Fruit fly (Drosophila melanogaster) whole organism, embryonic: ENCODE results near the gene sesB.

ENCODE experiments used
- Abd-B ChIP-seq: fragments of 200-800 bp; sonication (Bioruptor generic); optimal IDR thresholded peaks from 2 replicates; lab custom pipeline; 2018; ENCODE audit warnings: missing biosample characterization, mild to moderate bottlenecking, missing genetic modification characterization, moderate library complexity
- Ada2b ChIP-seq: fragments of 200-800 bp; sonication (Bioruptor generic); IDR thresholded peaks from 2 replicates; pipeline ENCODE4 v1.3.6; 2022; ENCODE audit warnings: missing biosample characterization, missing genetic modification characterization
- Blimp-1 ChIP-seq: fragments of 200-800 bp; sonication (Bioruptor generic); optimal IDR thresholded peaks from 3 replicates; lab custom pipeline; 2018; ENCODE audit warnings: missing biosample characterization, missing genetic modification characterization, mild to moderate bottlenecking, moderate library complexity, missing genetic modification reagents
- CG10543 ChIP-seq: fragments of 200-800 bp; sonication (Bioruptor generic); optimal IDR thresholded peaks from 3 replicates; lab custom pipeline; 2017; ENCODE audit warnings: missing biosample characterization, mild to moderate bottlenecking, missing genetic modification characterization, moderate library complexity
- CG11456 ChIP-seq: fragments of 200-800 bp; sonication (Bioruptor generic); IDR thresholded peaks from 3 replicates; pipeline ENCODE4 v1.3.6; 2022; ENCODE audit warnings: missing biosample characterization, missing genetic modification characterization
- CG12104 ChIP-seq: fragments of 200-800 bp; sonication (Bioruptor generic); optimal IDR thresholded peaks from 3 replicates; lab custom pipeline; 2016; ENCODE audit warnings: missing biosample characterization, missing genetic modification characterization
- CG12299 ChIP-seq: fragments of 200-800 bp; sonication (Bioruptor generic); optimal IDR thresholded peaks from 2 replicates; lab custom pipeline; 2018; ENCODE audit warnings: missing biosample characterization, mild to moderate bottlenecking, missing genetic modification characterization
- CG12391 ChIP-seq: fragments of 200-800 bp; sonication (Bioruptor generic); optimal IDR thresholded peaks from 3 replicates; lab custom pipeline; 2018; ENCODE audit warnings: missing biosample characterization, mild to moderate bottlenecking, missing genetic modification characterization, moderate library complexity
- CG15269 ChIP-seq: fragments of 200-800 bp; sonication (Bioruptor generic); optimal IDR thresholded peaks from 2 replicates; lab custom pipeline; 2018; ENCODE audit warnings: missing biosample characterization, mild to moderate bottlenecking, missing genetic modification characterization, moderate library complexity
- CG17802 ChIP-seq: fragments of 200-800 bp; sonication (Bioruptor generic); optimal IDR thresholded peaks from 2 replicates; lab custom pipeline; 2018; ENCODE audit warnings: missing biosample characterization, mild to moderate bottlenecking, missing genetic modification characterization, moderate library complexity
- CG1832 ChIP-seq: fragments of 200-800 bp; sonication (Bioruptor generic); optimal IDR thresholded peaks from 2 replicates; lab custom pipeline; 2017; ENCODE audit warnings: missing biosample characterization, mild to moderate bottlenecking, missing genetic modification characterization, inconsistent platforms
- CG18764 ChIP-seq: fragments of 200-800 bp; sonication (Bioruptor generic); optimal IDR thresholded peaks from 3 replicates; lab custom pipeline; 2016; ENCODE audit warnings: missing biosample characterization, missing genetic modification characterization
- CG4424 ChIP-seq: fragments of 200-800 bp; sonication (Bioruptor generic); optimal IDR thresholded peaks from 3 replicates; lab custom pipeline; 2016; ENCODE audit warnings: missing biosample characterization, missing genetic modification characterization
- CG5245 ChIP-seq: fragments of 200-800 bp; sonication (Bioruptor generic); optimal IDR thresholded peaks from 3 replicates; lab custom pipeline; 2016; ENCODE audit warnings: missing biosample characterization, missing genetic modification characterization
- CG9215 ChIP-seq: fragments of 200-800 bp; sonication (Bioruptor generic); IDR thresholded peaks from 2 replicates; pipeline ENCODE4 v1.3.6; 2022; ENCODE audit warnings: missing biosample characterization, missing genetic modification characterization
- CG9727 ChIP-seq: fragments of 200-800 bp; sonication (Bioruptor generic); optimal IDR thresholded peaks from 3 replicates; lab custom pipeline; 2017; ENCODE audit warnings: missing biosample characterization, mild to moderate bottlenecking, missing genetic modification characterization
- CoRest ChIP-seq: fragments of 200-800 bp; sonication (Bioruptor generic); optimal IDR thresholded peaks from 3 replicates; lab custom pipeline; 2018; ENCODE audit warnings: missing biosample characterization, mild to moderate bottlenecking, missing genetic modification characterization, moderate library complexity
- D19A ChIP-seq: fragments of 200-800 bp; optimal IDR thresholded peaks from 3 replicates; lab custom pipeline; 2019; ENCODE audit warnings: missing biosample characterization, mild to moderate bottlenecking, missing genetic modification characterization, moderate library complexity
- Dip3 ChIP-seq: fragments of 200-800 bp; sonication (Bioruptor generic); optimal IDR thresholded peaks from 3 replicates; lab custom pipeline; 2016; ENCODE audit warnings: missing biosample characterization, missing genetic modification characterization
- Drgx ChIP-seq: fragments of 200-800 bp; sonication (Bioruptor generic); IDR thresholded peaks from 2 replicates; pipeline ENCODE4 v1.3.6; 2022; ENCODE audit warnings: missing biosample characterization, missing genetic modification characterization
- E2f1 ChIP-seq: fragments of 200-800 bp; sonication (Bioruptor generic); IDR thresholded peaks from 2 replicates; pipeline ENCODE4 v1.3.6; 2022; ENCODE audit warnings: missing biosample characterization, missing genetic modification characterization
- Elba2 ChIP-seq: fragments of 200-800 bp; sonication (Bioruptor generic); optimal IDR thresholded peaks from 3 replicates; lab custom pipeline; 2016; ENCODE audit warnings: missing biosample characterization, missing genetic modification characterization
- Gug ChIP-seq: fragments of 200-800 bp; sonication (Bioruptor generic); IDR thresholded peaks from 4 replicates; pipeline ENCODE4 v1.3.6; 2022; ENCODE audit warnings: missing biosample characterization, missing genetic modification characterization
- Jarid2 ChIP-seq: fragments of 200-800 bp; sonication (Bioruptor generic); optimal IDR thresholded peaks from 3 replicates; lab custom pipeline; 2017; ENCODE audit warnings: mild to moderate bottlenecking, missing biosample characterization, missing genetic modification reagents, missing genetic modification characterization
- Kr ChIP-seq: fragments of 200-800 bp; sonication (Bioruptor generic); optimal IDR thresholded peaks from 2 replicates; lab custom pipeline; 2017; ENCODE audit warnings: missing biosample characterization, mild to moderate bottlenecking, missing genetic modification characterization
- Meics ChIP-seq: fragments of 200-800 bp; sonication (Bioruptor generic); optimal IDR thresholded peaks from 2 replicates; lab custom pipeline; 2017; ENCODE audit warnings: missing biosample characterization, mild to moderate bottlenecking, missing genetic modification characterization
- NFAT ChIP-seq: fragments of 200-800 bp; sonication (Bioruptor generic); IDR thresholded peaks from 2 replicates; pipeline ENCODE4 v1.3.6; 2022; ENCODE audit warnings: missing biosample characterization, missing genetic modification characterization
- Oli ChIP-seq: fragments of 200-800 bp; sonication (Bioruptor generic); optimal IDR thresholded peaks from 2 replicates; lab custom pipeline; 2018; ENCODE audit warnings: missing biosample characterization, mild to moderate bottlenecking, missing genetic modification characterization, moderate library complexity
- Poxn ChIP-seq: fragments of 200-800 bp; sonication (Bioruptor generic); IDR thresholded peaks from 2 replicates; pipeline ENCODE4 v1.3.6; 2022; ENCODE audit warnings: missing biosample characterization, missing genetic modification characterization
- Trl ChIP-seq, 3 experiments: fragments of >200 bp in 2 of 3; fragments of 200-800 bp in 1 of 3; sonication (Bioruptor generic) in 1 of 3; optimal IDR thresholded peaks; 2 replicates in 1 of 3; 3 replicates in 2 of 3; lab custom pipeline; 2016 to 2017; ENCODE audit warnings: missing biosample characterization in 1 of 3, missing genetic modification characterization in 1 of 3
- Xrp1 ChIP-seq: fragments of 200-800 bp; sonication (Bioruptor generic); IDR thresholded peaks from 2 replicates; pipeline ENCODE4 v1.3.6; 2022; ENCODE audit warnings: missing biosample characterization, missing genetic modification characterization
- abd-A ChIP-seq: fragments of 200-800 bp; sonication (Bioruptor generic); optimal IDR thresholded peaks from 3 replicates; lab custom pipeline; 2019; ENCODE audit warnings: missing biosample characterization, mild to moderate bottlenecking, missing genetic modification characterization, moderate library complexity
- al ChIP-seq: fragments of 200-800 bp; sonication (Bioruptor generic); IDR thresholded peaks from 2 replicates; pipeline ENCODE4 v1.3.6; 2022; ENCODE audit warnings: missing biosample characterization, missing genetic modification characterization
- amos ChIP-seq: fragments of 200-800 bp; sonication (Bioruptor generic); IDR thresholded peaks from 2 replicates; pipeline ENCODE4 v1.3.6; 2022; ENCODE audit warnings: missing biosample characterization, missing genetic modification characterization; ENCODE audit not compliant: partially characterized antibody
- cad ChIP-seq: fragments of >200 bp; optimal IDR thresholded peaks from 2 replicates; lab custom pipeline; 2017; ENCODE audit warnings: missing biosample characterization, missing genetic modification characterization
- cg ChIP-seq: fragments of 200-800 bp; sonication (Bioruptor generic); optimal IDR thresholded peaks from 3 replicates; lab custom pipeline; 2019; ENCODE audit warnings: missing biosample characterization, mild to moderate bottlenecking, missing genetic modification characterization, moderate library complexity
- crol ChIP-seq: fragments of 200-800 bp; sonication (Bioruptor generic); IDR thresholded peaks from 2 replicates; pipeline ENCODE4 v1.3.6; 2022; ENCODE audit warnings: missing biosample characterization, missing genetic modification characterization
- dati ChIP-seq: fragments of 200-800 bp; sonication (Bioruptor generic); IDR thresholded peaks from 2 replicates; pipeline ENCODE4 v1.3.6; 2022; ENCODE audit warnings: missing biosample characterization, missing genetic modification characterization
- ems ChIP-seq: fragments of 200-800 bp; sonication (Bioruptor generic); optimal IDR thresholded peaks from 3 replicates; lab custom pipeline; 2016; ENCODE audit warnings: missing biosample characterization, missing genetic modification characterization
- kay ChIP-seq: fragments of 200-800 bp; sonication (Bioruptor generic); optimal IDR thresholded peaks from 2 replicates; lab custom pipeline; 2016; ENCODE audit warnings: missing biosample characterization, missing genetic modification characterization
- maf-S ChIP-seq: fragments of 200-800 bp; sonication (Bioruptor generic); optimal IDR thresholded peaks from 2 replicates; lab custom pipeline; 2016; ENCODE audit warnings: missing biosample characterization, missing genetic modification characterization
- nau ChIP-seq: fragments of 200-800 bp; sonication (Bioruptor generic); optimal IDR thresholded peaks from 3 replicates; lab custom pipeline; 2017; ENCODE audit warnings: missing biosample characterization, mild to moderate bottlenecking, missing genetic modification characterization, missing genetic modification reagents
- p53 ChIP-seq: fragments of 200-800 bp; sonication (Bioruptor generic); optimal IDR thresholded peaks from 2 replicates; lab custom pipeline; 2016; ENCODE audit warnings: missing biosample characterization, missing genetic modification characterization
- row ChIP-seq: fragments of 200-800 bp; sonication (Bioruptor generic); IDR thresholded peaks from 3 replicates; pipeline ENCODE4 v1.3.6; 2022; ENCODE audit warnings: missing biosample characterization, missing genetic modification characterization
- sd ChIP-seq: fragments of 200-800 bp; sonication (Bioruptor generic); optimal IDR thresholded peaks from 3 replicates; lab custom pipeline; 2018; ENCODE audit warnings: missing biosample characterization, mild to moderate bottlenecking, missing genetic modification characterization, moderate library complexity
- seq ChIP-seq: fragments of 200-800 bp; sonication (Bioruptor generic); IDR thresholded peaks from 2 replicates; pipeline ENCODE4 v1.3.6; 2022; ENCODE audit warnings: missing biosample characterization, missing genetic modification characterization
- sim ChIP-seq: fragments of 200-800 bp; sonication (Bioruptor generic); IDR thresholded peaks from 2 replicates; pipeline ENCODE4 v1.3.6; 2022; ENCODE audit warnings: missing biosample characterization, missing genetic modification characterization
- sr ChIP-seq: fragments of 200-800 bp; sonication (Bioruptor generic); IDR thresholded peaks from 3 replicates; pipeline ENCODE4 v1.3.6; 2022; ENCODE audit warnings: missing biosample characterization, missing genetic modification characterization
- tx ChIP-seq: fragments of 200-800 bp; sonication (Bioruptor generic); optimal IDR thresholded peaks from 2 replicates; lab custom pipeline; 2016; ENCODE audit warnings: missing biosample characterization, missing genetic modification characterization
- vvl ChIP-seq: fragments of 200-800 bp; sonication (Bioruptor generic); IDR thresholded peaks from 2 replicates; pipeline ENCODE4 v1.3.6; 2022; ENCODE audit warnings: missing biosample characterization, missing genetic modification characterization
- wek ChIP-seq: fragments of 200-800 bp; sonication (Bioruptor generic); optimal IDR thresholded peaks from 3 replicates; lab custom pipeline; 2018; ENCODE audit warnings: missing biosample characterization, mild to moderate bottlenecking, missing genetic modification characterization, moderate library complexity
- zen ChIP-seq: fragments of 200-800 bp; sonication (Bioruptor generic); optimal IDR thresholded peaks from 3 replicates; lab custom pipeline; 2018; ENCODE audit warnings: missing biosample characterization, mild to moderate bottlenecking, missing genetic modification characterization, moderate library complexity

The sesB gene

DNA sequence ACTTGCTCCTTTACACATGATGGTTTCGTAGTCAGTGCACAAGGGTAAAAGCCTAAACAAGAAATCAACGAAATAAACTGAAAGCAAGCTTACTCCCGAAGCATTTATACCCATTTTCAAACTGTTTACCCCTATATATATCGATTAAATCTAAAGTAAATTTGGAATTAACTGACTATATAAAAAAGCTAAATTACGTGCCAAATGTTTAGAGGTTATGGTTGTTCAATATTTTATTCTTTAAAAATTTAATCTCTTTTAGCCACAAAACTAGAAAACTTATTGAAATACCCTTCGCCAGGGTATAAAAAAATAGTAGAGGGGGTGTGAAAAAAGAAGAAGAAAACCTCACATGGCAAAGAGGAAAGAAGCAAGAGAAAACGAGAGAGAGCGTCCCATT lies 55.0 kb downstream of the sesB start (continued):
- TF ChIP-seq CG12391 (peak; percentile 79), tx (GFP tag; lab: Kevin White, UChicago) (peak; percentile 30), nau (GFP tag; lab: Kevin White, UChicago) (peak; percentile 33), zen (tag; lab: Kevin White, UChicago) (no peak), Gug (GFP tag; lab: Robert Waterston, UW) (no peak), Abd-B (peak; percentile 19), E2f1 (GFP tag; lab: Robert Waterston, UW) (peak; percentile 17; the same call in 1 of the 2 replicates), CG4424 (GFP tag; lab: Kevin White, UChicago) (peak; percentile 55), CG12299 (tag; lab: Kevin White, UChicago) (peak; percentile 25), Ada2b (GFP tag; lab: Robert Waterston, UW) (peak; percentile 57), CG18764 (GFP tag; lab: Kevin White, UChicago) (no peak), maf-S (peak; percentile 16), cad (GFP tag; lab: Kevin White, UChicago) (no peak), CG15269 (tag; lab: Kevin White, UChicago) (peak; percentile 67), amos (GFP tag; lab: Robert Waterston, UW) (no peak), CG5245 (GFP tag; lab: Kevin White, UChicago) (peak; percentile 1), CoRest (peak; percentile 70), row (GFP tag; lab: Robert Waterston, UW) (peak; percentile 81), Blimp-1 (GFP tag; lab: Kevin White, UChicago) (peak; percentile 63), Xrp1 (GFP tag; lab: Robert Waterston, UW) (peak; percentile 74), CG9215 (GFP tag; lab: Robert Waterston, UW) (no peak), sr (GFP tag; lab: Robert Waterston, UW) (no peak), vvl (GFP tag; lab: Robert Waterston, UW) (peak; percentile 75; the same call in 1 of the 2 replicates), seq (peak; percentile 43; the same call in 1 of the 2 replicates), sim (GFP tag; lab: Robert Waterston, UW) (no peak), p53 (GFP tag; lab: Kevin White, UChicago) (no peak), CG10543 (GFP tag; lab: Kevin White, UChicago) (no peak), dati (GFP tag; lab: Robert Waterston, UW) (no peak), ems (no peak)

DNA sequence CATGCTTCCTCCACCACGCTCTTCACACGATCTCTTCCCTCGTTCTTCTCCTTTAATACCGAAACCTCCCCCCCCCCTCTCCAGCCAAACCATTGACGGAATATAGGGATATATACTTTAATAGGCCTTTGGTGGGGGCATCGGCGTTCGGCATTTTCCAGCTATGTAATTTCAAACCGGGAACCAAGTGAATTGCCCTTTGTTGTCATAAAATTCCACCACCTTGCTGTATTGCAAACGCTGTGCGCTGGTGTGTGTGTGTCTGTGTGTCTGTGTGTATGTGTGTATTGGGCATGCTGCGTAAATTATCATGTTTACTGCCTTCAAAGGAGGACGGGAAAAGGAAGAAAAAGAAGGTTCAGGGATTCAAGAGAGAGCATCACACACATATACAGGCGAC lies 55.4 kb downstream of the sesB start:
- TF ChIP-seq Trl (optimal IDR thresholded peaks at IDR 0.05; lab: Kevin White, UChicago) (peak in 1 of 2 experiments; percentile 23), Trl (GFP tag; optimal IDR thresholded peaks at IDR 0.05; lab: Kevin White, UChicago) (no peak), abd-A (peak; percentile 95), Drgx (GFP tag; lab: Robert Waterston, UW) (no peak), sd (peak; percentile 50), D19A (no peak), CG11456 (no peak), cg (GFP tag; lab: Kevin White, UChicago) (peak; percentile 84), Meics (no peak), CG9727 (GFP tag; lab: Kevin White, UChicago) (no peak), Oli (tag; lab: Kevin White, UChicago) (no peak), Dip3 (GFP tag; lab: Kevin White, UChicago) (no peak), CG1832 (peak; percentile 22), kay (GFP tag; lab: Kevin White, UChicago) (no peak), wek (GFP tag; lab: Kevin White, UChicago) (peak; percentile 37), crol (GFP tag; lab: Robert Waterston, UW) (peak; percentile 92), CG12391 (no peak), CG12104 (GFP tag; lab: Kevin White, UChicago) (no peak), CG17802 (tag; lab: Kevin White, UChicago) (no peak), Jarid2 (GFP tag; lab: Kevin White, UChicago) (no peak), Kr (GFP tag; lab: Kevin White, UChicago) (no peak), dati (GFP tag; lab: Robert Waterston, UW) (no peak), al (GFP tag; lab: Robert Waterston, UW) (no peak), NFAT (GFP tag; lab: Robert Waterston, UW) (no peak), Poxn (GFP tag; lab: Robert Waterston, UW) (no peak), Elba2 (GFP tag; lab: Kevin White, UChicago) (no peak)
